Comparison of ENCODE assay signal across 1 fruit fly cellular context in genomic region chr3L:14999284-15000019, dm6.
A peak's percentile ranks its signal among the peaks of the same experiment; 100 is the strongest.
TF ChIP-seq lines count a peak whose summit lies in the region.

TSS of gene mRpL39 (minus strand) at chr3L:14999666.
TSS of gene Prosbeta2 (plus strand) at chr3L:14999951.

TF ChIP-seq in whole organism, embryonic, 481 proteins besides CTCF, POLR2A, EP300 and RAD21 (continued from another document):
- TF ChIP-seq wek (GFP tag; optimal IDR thresholded peaks at IDR 0.05; lab: Kevin White, UChicago) (peak; percentile 69), Mrtf (GFP tag; IDR thresholded peaks at IDR 0.05; lab: Robert Waterston, UW) (peak; percentile 65; the same call in 2 of the 3 replicates), luna (GFP tag; optimal IDR thresholded peaks at IDR 0.05; lab: Kevin White, UChicago) (no peak), CG33213 (GFP tag; optimal IDR thresholded peaks at IDR 0.05; lab: Kevin White, UChicago) (no peak), CG15073 (GFP tag; optimal IDR thresholded peaks at IDR 0.05; lab: Kevin White, UChicago) (no peak), al (GFP tag; IDR thresholded peaks at IDR 0.05; lab: Robert Waterston, UW) (peak; percentile 70), stc (GFP tag; IDR thresholded peaks at IDR 0.05; lab: Robert Waterston, UW) (peak; percentile 62), MTF-1 (GFP tag; optimal IDR thresholded peaks at IDR 0.05; lab: Kevin White, UChicago; ENCODE audit: borderline replicate concordance) (no peak), Side (GFP tag; optimal IDR thresholded peaks at IDR 0.05; lab: Kevin White, UChicago) (no peak), CG1647 (GFP tag; optimal IDR thresholded peaks at IDR 0.05; lab: Kevin White, UChicago) (no peak), mld (GFP tag; IDR thresholded peaks at IDR 0.05; lab: Robert Waterston, UW; ENCODE audit: partially characterized antibody) (peak; percentile 76), CG9876 (GFP tag; optimal IDR thresholded peaks at IDR 0.05; lab: Kevin White, UChicago) (no peak), en (GFP tag; optimal IDR thresholded peaks at IDR 0.05; lab: Kevin White, UChicago) (no peak), CG15479 (GFP tag; optimal IDR thresholded peaks at IDR 0.05; lab: Kevin White, UChicago) (no peak), Spps (tag; optimal IDR thresholded peaks at IDR 0.05; lab: Kevin White, UChicago) (no peak), gcm (GFP tag; optimal IDR thresholded peaks at IDR 0.05; lab: Kevin White, UChicago) (peak; percentile 37), Doc3 (GFP tag; IDR thresholded peaks at IDR 0.05; lab: Robert Waterston, UW; ENCODE audit: partially characterized antibody) (peak; percentile 99), vfl (GFP tag; optimal IDR thresholded peaks at IDR 0.05; lab: Kevin White, UChicago) (no peak), prd (optimal IDR thresholded peaks at IDR 0.05; lab: Kevin White, UChicago) (no peak), prd (GFP tag; IDR thresholded peaks at IDR 0.05; lab: Robert Waterston, UW) (peak; percentile 78), BtbVII (GFP tag; optimal IDR thresholded peaks at IDR 0.05; lab: Kevin White, UChicago) (peak; percentile 20), btn (GFP tag; optimal IDR thresholded peaks at IDR 0.05; lab: Kevin White, UChicago) (no peak), CG10366 (GFP tag; IDR thresholded peaks at IDR 0.05; lab: Robert Waterston, UW) (peak; percentile 23; the same call in 1 of the 2 replicates), CG8944 (GFP tag; optimal IDR thresholded peaks at IDR 0.05; lab: Kevin White, UChicago) (no peak), CG17359 (tag; optimal IDR thresholded peaks at IDR 0.05; lab: Kevin White, UChicago) (peak; percentile 15), ab (GFP tag; optimal IDR thresholded peaks at IDR 0.05; lab: Kevin White, UChicago) (no peak), CG8388 (GFP tag; optimal IDR thresholded peaks at IDR 0.05; lab: Kevin White, UChicago) (peak; percentile 9), CG10462 (GFP tag; optimal IDR thresholded peaks at IDR 0.05; lab: Kevin White, UChicago) (no peak), D19B (GFP tag; optimal IDR thresholded peaks at IDR 0.05; lab: Kevin White, UChicago) (no peak), CG11695 (GFP tag; IDR thresholded peaks at IDR 0.05; lab: Robert Waterston, UW) (peak; percentile 61; the same call in 2 of the 3 replicates), CG14014 (GFP tag; IDR thresholded peaks at IDR 0.05; lab: Robert Waterston, UW) (peak; percentile 30; the same call in 1 of the 2 replicates), Sin3A (optimal IDR thresholded peaks at IDR 0.05; lab: Kevin White, UChicago) (peak; percentile 49), Xbp1 (GFP tag; optimal IDR thresholded peaks at IDR 0.05; lab: Kevin White, UChicago) (no peak), CG8281 (tag; optimal IDR thresholded peaks at IDR 0.05; lab: Kevin White, UChicago) (no peak), tup (GFP tag; optimal IDR thresholded peaks at IDR 0.05; lab: Kevin White, UChicago) (no peak), CG16815 (GFP tag; optimal IDR thresholded peaks at IDR 0.05; lab: Kevin White, UChicago) (no peak), CG13424 (tag; optimal IDR thresholded peaks at IDR 0.05; lab: Kevin White, UChicago) (no peak), CG2129 (GFP tag; IDR thresholded peaks at IDR 0.05; lab: Robert Waterston, UW; ENCODE audit: partially characterized antibody) (peak; percentile 93), Dref (GFP tag; IDR thresholded peaks at IDR 0.05; lab: Robert Waterston, UW) (peak; percentile 68), CG14710 (tag; optimal IDR thresholded peaks at IDR 0.05; lab: Kevin White, UChicago) (peak; percentile 90), Ets65A (GFP tag; lab: Kevin White, UChicago) (peak; percentile 28), NfI (GFP tag; optimal IDR thresholded peaks at IDR 0.05; lab: Kevin White, UChicago) (no peak), CG4707 (GFP tag; optimal IDR thresholded peaks at IDR 0.05; lab: Kevin White, UChicago) (no peak), lilli (GFP tag; optimal IDR thresholded peaks at IDR 0.05; lab: Kevin White, UChicago) (no peak), CG17802 (tag; optimal IDR thresholded peaks at IDR 0.05; lab: Kevin White, UChicago) (no peak), ci (GFP tag; IDR thresholded peaks at IDR 0.05; lab: Robert Waterston, UW) (peak; percentile 10; the same call in 1 of the 3 replicates), ems (GFP tag; optimal IDR thresholded peaks at IDR 0.05; lab: Kevin White, UChicago) (no peak), YL-1 (GFP tag; optimal IDR thresholded peaks at IDR 0.05; lab: Kevin White, UChicago) (no peak), CG6654 (GFP tag; optimal IDR thresholded peaks at IDR 0.05; lab: Kevin White, UChicago) (no peak), Oaz (GFP tag; IDR thresholded peaks at IDR 0.05; lab: Robert Waterston, UW) (no peak), NC2α (GFP tag; optimal IDR thresholded peaks at IDR 0.05; lab: Kevin White, UChicago) (no peak), CG12659 (GFP tag; optimal IDR thresholded peaks at IDR 0.05; lab: Kevin White, UChicago) (no peak), CG11247 (GFP tag; IDR thresholded peaks at IDR 0.05; lab: Robert Waterston, UW) (peak; percentile 47; the same call in 1 of the 2 replicates), odd (GFP tag; optimal IDR thresholded peaks at IDR 0.05; lab: Kevin White, UChicago) (no peak), CG9817 (tag; optimal IDR thresholded peaks at IDR 0.05; lab: Kevin White, UChicago) (peak; percentile 46), CG15601 (tag; optimal IDR thresholded peaks at IDR 0.05; lab: Kevin White, UChicago) (no peak), tna (GFP tag; IDR thresholded peaks at IDR 0.05; lab: Robert Waterston, UW; ENCODE audit: partially characterized antibody) (peak; percentile 75), usp (GFP tag; optimal IDR thresholded peaks at IDR 0.05; lab: Kevin White, UChicago) (no peak), pan (optimal IDR thresholded peaks at IDR 0.05; lab: Kevin White, UChicago) (no peak), pan (GFP tag; optimal IDR thresholded peaks at IDR 0.05 in 1 of 2, IDR thresholded peaks at IDR 0.05 in 1 of 2) (peak in 1 of 2 experiments; percentile 78), CG2116 (GFP tag; optimal IDR thresholded peaks at IDR 0.05; lab: Kevin White, UChicago) (peak; percentile 46), Ptx1 (GFP tag; IDR thresholded peaks at IDR 0.05; lab: Robert Waterston, UW) (peak; percentile 81), CG1603 (tag; optimal IDR thresholded peaks at IDR 0.05; lab: Kevin White, UChicago) (no peak), E2f1 (GFP tag; IDR thresholded peaks at IDR 0.05; lab: Robert Waterston, UW) (peak; percentile 68), B-H2 (GFP tag; optimal IDR thresholded peaks at IDR 0.05; lab: Kevin White, UChicago) (no peak), CG7357 (GFP tag; IDR thresholded peaks at IDR 0.05; lab: Robert Waterston, UW) (peak; percentile 76), C15 (GFP tag; IDR thresholded peaks at IDR 0.05; lab: Robert Waterston, UW) (0 out of 3 replicates have a peak, but pooled peaks have one; percentile 27), Hr39 (optimal IDR thresholded peaks at IDR 0.05; lab: Kevin White, UChicago) (no peak), grn (GFP tag; optimal IDR thresholded peaks at IDR 0.05; lab: Kevin White, UChicago) (no peak), CG3065 (GFP tag; optimal IDR thresholded peaks at IDR 0.05; lab: Kevin White, UChicago) (no peak), gce (GFP tag; IDR thresholded peaks at IDR 0.05; lab: Robert Waterston, UW) (no peak), CG9215 (GFP tag; IDR thresholded peaks at IDR 0.05; lab: Robert Waterston, UW) (peak; percentile 83), H15 (GFP tag; IDR thresholded peaks at IDR 0.05; lab: Robert Waterston, UW) (0 out of 3 replicates have a peak, but pooled peaks have one; percentile 19), CG10274 (GFP tag; optimal IDR thresholded peaks at IDR 0.05; lab: Kevin White, UChicago) (no peak), Chrac-16 (GFP tag; optimal IDR thresholded peaks at IDR 0.05; lab: Kevin White, UChicago) (no peak), Hey (tag; optimal IDR thresholded peaks at IDR 0.05; lab: Kevin White, UChicago) (no peak), CG10654 (GFP tag; optimal IDR thresholded peaks at IDR 0.05; lab: Kevin White, UChicago) (peak; percentile 40), knrl (GFP tag; IDR thresholded peaks at IDR 0.05; lab: Robert Waterston, UW; ENCODE audit: partially characterized antibody) (peak; percentile 99), nmo (GFP tag; optimal IDR thresholded peaks at IDR 0.05; lab: Kevin White, UChicago) (no peak), CG15514 (GFP tag; optimal IDR thresholded peaks at IDR 0.05; lab: Kevin White, UChicago) (peak; percentile 73), CG30403 (GFP tag; optimal IDR thresholded peaks at IDR 0.05; lab: Kevin White, UChicago) (peak; percentile 67), fd3F (GFP tag; optimal IDR thresholded peaks at IDR 0.05; lab: Kevin White, UChicago) (no peak), PHDP (tag; optimal IDR thresholded peaks at IDR 0.05; lab: Kevin White, UChicago) (no peak), Optix (GFP tag; IDR thresholded peaks at IDR 0.05; lab: Robert Waterston, UW) (peak; percentile 42; the same call in 1 of the 3 replicates), CoRest (tag; optimal IDR thresholded peaks at IDR 0.05; lab: Kevin White, UChicago) (no peak), fu2 (GFP tag; optimal IDR thresholded peaks at IDR 0.05; lab: Kevin White, UChicago) (no peak), Ets97D (GFP tag; optimal IDR thresholded peaks at IDR 0.05; lab: Kevin White, UChicago) (no peak), klu (GFP tag; IDR thresholded peaks at IDR 0.05; lab: Robert Waterston, UW) (peak; percentile 49; the same call in 1 of the 2 replicates), hkb (optimal IDR thresholded peaks at IDR 0.05; lab: Kevin White, UChicago) (no peak), hkb (GFP tag; IDR thresholded peaks at IDR 0.05; lab: Robert Waterston, UW) (0 out of 2 replicates have a peak, but pooled peaks have one; percentile 18), sd (tag; optimal IDR thresholded peaks at IDR 0.05; lab: Kevin White, UChicago) (no peak), CG4820 (GFP tag; optimal IDR thresholded peaks at IDR 0.05; lab: Kevin White, UChicago) (peak; percentile 29), nerfin-2 (GFP tag; IDR thresholded peaks at IDR 0.05; lab: Robert Waterston, UW; ENCODE audit: partially characterized antibody) (no peak; the same call in none of the 2 replicates), CG6683 (GFP tag; optimal IDR thresholded peaks at IDR 0.05; lab: Kevin White, UChicago) (no peak), Hr3 (GFP tag; optimal IDR thresholded peaks at IDR 0.05; lab: Kevin White, UChicago) (no peak), sug (tag; optimal IDR thresholded peaks at IDR 0.05; lab: Kevin White, UChicago) (no peak), esg (GFP tag; conservative IDR thresholded peaks at IDR 0.05; lab: Robert Waterston, UW) (peak; percentile 27), onecut (GFP tag; IDR thresholded peaks at IDR 0.05; lab: Robert Waterston, UW) (no peak), nerfin-1 (tag; optimal IDR thresholded peaks at IDR 0.05; lab: Kevin White, UChicago) (no peak), crc (GFP tag; optimal IDR thresholded peaks at IDR 0.05; lab: Kevin White, UChicago) (no peak), exex (tag; optimal IDR thresholded peaks at IDR 0.05; lab: Kevin White, UChicago) (no peak), wor (GFP tag; IDR thresholded peaks at IDR 0.05; lab: Robert Waterston, UW) (no peak), CG7786 (GFP tag; optimal IDR thresholded peaks at IDR 0.05; lab: Kevin White, UChicago) (no peak), stwl (tag; optimal IDR thresholded peaks at IDR 0.05; lab: Kevin White, UChicago) (peak; percentile 68), bab2 (GFP tag; optimal IDR thresholded peaks at IDR 0.05; lab: Kevin White, UChicago) (no peak), ro (GFP tag; IDR thresholded peaks at IDR 0.05; lab: Robert Waterston, UW) (no peak), CG8290 (GFP tag; optimal IDR thresholded peaks at IDR 0.05; lab: Kevin White, UChicago) (no peak), CG8290 (tag; optimal IDR thresholded peaks at IDR 0.05; lab: Kevin White, UChicago) (no peak), CG3407 (GFP tag; optimal IDR thresholded peaks at IDR 0.05; lab: Kevin White, UChicago) (no peak), bbx (GFP tag; IDR thresholded peaks at IDR 0.05; lab: Robert Waterston, UW; ENCODE audit: partially characterized antibody) (peak; percentile 86), Taf1 (GFP tag; IDR thresholded peaks at IDR 0.05; lab: Robert Waterston, UW) (no peak), CG7928 (GFP tag; optimal IDR thresholded peaks at IDR 0.05; lab: Kevin White, UChicago) (peak; percentile 92), Bdp1 (GFP tag; optimal IDR thresholded peaks at IDR 0.05; lab: Kevin White, UChicago) (no peak), D (optimal IDR thresholded peaks at IDR 0.05; lab: Kevin White, UChicago) (no peak), D (GFP tag; optimal IDR thresholded peaks at IDR 0.05; lab: Kevin White, UChicago) (peak; percentile 30), slp2 (GFP tag; optimal IDR thresholded peaks at IDR 0.05; lab: Kevin White, UChicago) (no peak), cato (GFP tag; optimal IDR thresholded peaks at IDR 0.05; lab: Kevin White, UChicago; ENCODE audit: borderline replicate concordance) (no peak), CkIIα-i1 (GFP tag; IDR thresholded peaks at IDR 0.05; lab: Robert Waterston, UW) (no peak), bsh (GFP tag; optimal IDR thresholded peaks at IDR 0.05; lab: Kevin White, UChicago) (no peak), CG1792 (GFP tag; optimal IDR thresholded peaks at IDR 0.05; lab: Kevin White, UChicago) (no peak), CG13624 (GFP tag; optimal IDR thresholded peaks at IDR 0.05; lab: Kevin White, UChicago) (no peak), CG33557 (GFP tag; optimal IDR thresholded peaks at IDR 0.05; lab: Kevin White, UChicago) (no peak), lmd (GFP tag; IDR thresholded peaks at IDR 0.05; lab: Robert Waterston, UW) (peak; percentile 75), Lpt (GFP tag; optimal IDR thresholded peaks at IDR 0.05; lab: Kevin White, UChicago) (no peak), gcm2 (GFP tag; optimal IDR thresholded peaks at IDR 0.05; lab: Kevin White, UChicago) (no peak), Xrp1 (GFP tag; IDR thresholded peaks at IDR 0.05; lab: Robert Waterston, UW) (peak; percentile 76), abd-A (tag; optimal IDR thresholded peaks at IDR 0.05; lab: Kevin White, UChicago) (no peak), ham (GFP tag; IDR thresholded peaks at IDR 0.05; lab: Robert Waterston, UW) (no peak), dmrt99B (tag; optimal IDR thresholded peaks at IDR 0.05; lab: Kevin White, UChicago) (peak; percentile 70), Dp (GFP tag; optimal IDR thresholded peaks at IDR 0.05; lab: Kevin White, UChicago) (no peak), maf-S (GFP tag; optimal IDR thresholded peaks at IDR 0.05; lab: Kevin White, UChicago) (no peak), insv (GFP tag; optimal IDR thresholded peaks at IDR 0.05; lab: Kevin White, UChicago) (no peak), CG17361 (GFP tag; IDR thresholded peaks at IDR 0.05; lab: Robert Waterston, UW) (peak; percentile 87), CG8765 (GFP tag; IDR thresholded peaks at IDR 0.05; lab: Robert Waterston, UW) (no peak), cg (GFP tag; optimal IDR thresholded peaks at IDR 0.05; lab: Kevin White, UChicago) (no peak)
